Worm (Caenorhabditis elegans) whole organism, late embryonic: ENCODE data around the gene ttr-24.

Experiments used
- C08G9.2 ChIP-seq: sonication (generic microtip); optimal IDR thresholded peaks from 2 replicates; lab custom pipeline; 2016; ENCODE audit warnings: mild to moderate bottlenecking, missing genetic modification characterization, moderate library complexity, missing compliant biosample characterization
- C38D4.7 ChIP-seq: fragments of 200-800 bp; sonication (Bioruptor generic); optimal IDR thresholded peaks from 2 replicates; lab custom pipeline; 2018; ENCODE audit warnings: mild to moderate bottlenecking, missing genetic modification characterization, moderate library complexity, missing compliant biosample characterization
- K02D7.2 ChIP-seq: sonication (generic microtip); optimal IDR thresholded peaks from 2 replicates; lab custom pipeline; 2017; ENCODE audit warnings: mild to moderate bottlenecking, missing genetic modification characterization, missing compliant biosample characterization
- ceh-14 ChIP-seq: sonication (generic microtip); optimal IDR thresholded peaks from 2 replicates; lab custom pipeline; 2016; ENCODE audit warnings: missing genotype, missing genetic modification characterization, missing compliant biosample characterization
- ceh-19 ChIP-seq: fragments of 200-800 bp; sonication (Bioruptor generic); optimal IDR thresholded peaks from 2 replicates; lab custom pipeline; 2018; ENCODE audit warnings: mild to moderate bottlenecking, missing genetic modification characterization, missing compliant biosample characterization
- ceh-2 ChIP-seq: sonication (generic microtip); optimal IDR thresholded peaks from 2 replicates; lab custom pipeline; 2016; ENCODE audit warnings: missing genotype, missing genetic modification characterization, missing compliant biosample characterization
- ceh-22 ChIP-seq: sonication (generic microtip); optimal IDR thresholded peaks from 2 replicates; lab custom pipeline; 2017; ENCODE audit warnings: missing biosample characterization, missing genetic modification characterization
- ceh-24 ChIP-seq: sonication (generic microtip); optimal IDR thresholded peaks from 2 replicates; lab custom pipeline; 2016; ENCODE audit warnings: mild to moderate bottlenecking, missing genetic modification characterization, missing compliant biosample characterization
- ceh-34 ChIP-seq: sonication (generic microtip); optimal IDR thresholded peaks from 2 replicates; lab custom pipeline; 2016; ENCODE audit warnings: mild to moderate bottlenecking, missing genetic modification characterization, missing compliant biosample characterization
- ceh-48 ChIP-seq: sonication (generic microtip); optimal IDR thresholded peaks from 2 replicates; lab custom pipeline; 2016; ENCODE audit warnings: missing genetic modification characterization, inconsistent platforms, missing compliant biosample characterization
- ceh-6 ChIP-seq: fragments of 200-800 bp; sonication (Bioruptor generic); optimal IDR thresholded peaks from 2 replicates; lab custom pipeline; 2018; ENCODE audit warnings: mild to moderate bottlenecking, missing genetic modification characterization, missing compliant biosample characterization
- ceh-9 ChIP-seq: sonication (generic microtip); optimal IDR thresholded peaks from 2 replicates; lab custom pipeline; 2016; ENCODE audit warnings: mild to moderate bottlenecking, missing genetic modification characterization, inconsistent platforms, missing compliant biosample characterization
- che-1 ChIP-seq: sonication (generic microtip); optimal IDR thresholded peaks from 2 replicates; lab custom pipeline; 2016; ENCODE audit warnings: mild to moderate bottlenecking, missing genetic modification characterization, missing compliant biosample characterization
- dve-1 ChIP-seq: sonication (generic microtip); optimal IDR thresholded peaks from 2 replicates; lab custom pipeline; 2017; ENCODE audit warnings: antibody characterized with exemption, mild to moderate bottlenecking, missing genetic modification characterization, missing compliant biosample characterization
- elt-2 ChIP-seq: sonication (generic microtip); optimal IDR thresholded peaks from 2 replicates; lab custom pipeline; 2016; ENCODE audit warnings: missing genetic modification reagents, missing genetic modification characterization, missing compliant biosample characterization
- elt-4 ChIP-seq: sonication (generic microtip); optimal IDR thresholded peaks from 2 replicates; lab custom pipeline; 2016; ENCODE audit warnings: missing genetic modification characterization, missing compliant biosample characterization
- fkh-10 ChIP-seq: fragments of 150-350 bp; optimal IDR thresholded peaks from 2 replicates; lab custom pipeline; 2014; ENCODE audit warnings: missing biosample characterization, missing genetic modification reagents, missing genetic modification characterization
- gmeb-2 ChIP-seq: sonication (generic microtip); optimal IDR thresholded peaks from 2 replicates; lab custom pipeline; 2016; ENCODE audit warnings: missing genetic modification characterization, inconsistent platforms, missing compliant biosample characterization
- hlh-13 ChIP-seq: fragments of 200-800 bp; sonication (Bioruptor generic); optimal IDR thresholded peaks from 2 replicates; lab custom pipeline; 2018; ENCODE audit warnings: mild to moderate bottlenecking, missing genetic modification characterization, missing compliant biosample characterization
- hlh-15 ChIP-seq: sonication (generic microtip); optimal IDR thresholded peaks from 2 replicates; lab custom pipeline; 2016; ENCODE audit warnings: missing genetic modification characterization, missing compliant biosample characterization
- hlh-30 ChIP-seq: sonication (generic microtip); optimal IDR thresholded peaks from 2 replicates; lab custom pipeline; 2017; ENCODE audit warnings: antibody characterized with exemption, missing genetic modification characterization, missing compliant biosample characterization; ENCODE audit not compliant: insufficient read depth
- nfya-1 ChIP-seq: sonication (generic microtip); optimal IDR thresholded peaks from 2 replicates; lab custom pipeline; 2017; ENCODE audit warnings: missing genetic modification characterization, mild to moderate bottlenecking, missing compliant biosample characterization, antibody characterized with exemption, moderate library complexity
- nhr-11 ChIP-seq: fragments of 150-350 bp; optimal IDR thresholded peaks from 2 replicates; lab custom pipeline; 2014; ENCODE audit warnings: missing biosample characterization, missing genetic modification characterization
- pqm-1 ChIP-seq: sonication (generic microtip); optimal IDR thresholded peaks from 2 replicates; lab custom pipeline; 2016; ENCODE audit warnings: missing genetic modification characterization, missing compliant biosample characterization
- rnt-1 ChIP-seq: sonication (generic microtip); optimal IDR thresholded peaks from 2 replicates; lab custom pipeline; 2016; ENCODE audit warnings: missing genetic modification characterization, missing compliant biosample characterization
- sox-2 ChIP-seq: fragments of 200-800 bp; sonication (Bioruptor generic); IDR thresholded peaks from 2 replicates; pipeline ENCODE4 v1.3.6; 2022; ENCODE audit warnings: missing genetic modification reagents, missing genetic modification characterization, missing compliant biosample characterization
- syd-9 ChIP-seq: sonication (generic microtip); optimal IDR thresholded peaks from 2 replicates; lab custom pipeline; 2016; ENCODE audit warnings: mild to moderate bottlenecking, missing genetic modification characterization, moderate library complexity, missing compliant biosample characterization
- tbx-2 ChIP-seq: sonication (generic microtip); optimal IDR thresholded peaks from 2 replicates; lab custom pipeline; 2016; ENCODE audit warnings: missing genetic modification characterization, missing compliant biosample characterization
- tbx-7 ChIP-seq: sonication (generic microtip); optimal IDR thresholded peaks from 2 replicates; lab custom pipeline; 2016; ENCODE audit warnings: missing genotype, missing genetic modification characterization, missing compliant biosample characterization
- ttx-3 ChIP-seq: sonication (generic microtip); optimal IDR thresholded peaks from 2 replicates; lab custom pipeline; 2016; ENCODE audit warnings: missing genetic modification reagents, missing genetic modification characterization, missing compliant biosample characterization
- unc-42 ChIP-seq: sonication (generic microtip); optimal IDR thresholded peaks from 2 replicates; lab custom pipeline; 2016; ENCODE audit warnings: missing genotype, missing genetic modification characterization, missing compliant biosample characterization
- zip-5 ChIP-seq: sonication (generic microtip); optimal IDR thresholded peaks from 2 replicates; lab custom pipeline; 2016; ENCODE audit warnings: missing genetic modification characterization, missing compliant biosample characterization

Gene ttr-24

DNA sequence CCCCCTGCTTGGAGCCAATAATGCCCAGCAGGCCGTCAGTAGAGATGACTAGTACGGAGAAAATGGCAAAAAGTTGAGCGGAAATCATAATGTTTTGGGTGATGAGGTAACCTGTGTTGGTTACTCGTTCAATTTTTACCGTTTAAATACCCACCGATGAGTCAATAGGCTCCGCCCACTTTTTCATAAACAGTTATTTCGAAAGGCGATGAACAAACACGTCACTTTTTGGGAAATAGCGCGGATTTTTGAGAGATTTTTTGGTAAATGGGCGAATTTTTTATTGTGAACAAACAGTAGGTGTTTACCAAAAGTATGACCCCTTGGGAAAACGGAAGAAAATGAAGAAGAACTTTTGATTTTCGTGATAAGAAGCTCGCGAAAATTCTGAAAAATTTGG is 3.7 kb upstream of the ttr-24 start, which contains the start of gene ttr-26 (continued):
- TF ChIP-seq ttx-3 (tag; lab: Kevin White, UChicago) (no peak), syd-9 (tag; lab: Kevin White, UChicago) (no peak), K02D7.2 (tag; lab: Kevin White, UChicago) (no peak)

DNA sequence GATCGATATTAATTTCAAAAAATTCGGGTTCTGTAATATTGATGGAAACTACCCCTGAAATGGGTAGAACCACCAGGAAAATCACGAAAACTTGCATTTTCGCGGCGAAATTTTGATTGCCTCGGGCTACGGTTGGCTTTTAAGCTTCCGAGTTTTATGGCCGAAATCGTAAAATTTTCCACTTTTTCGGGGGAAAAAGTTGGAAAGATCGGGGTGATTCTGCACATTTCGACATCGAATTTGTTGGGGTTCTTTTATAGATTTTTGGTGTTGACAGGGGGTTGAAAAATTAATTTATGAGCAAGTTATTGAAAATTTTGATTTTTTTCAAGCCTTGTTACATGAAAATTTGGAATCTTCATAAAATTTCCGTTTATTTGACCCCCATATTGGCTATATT is 2.7 kb downstream of the ttr-24 start, which contains the start of gene Y51A2D.8:
TSS of gene Y51A2D.8 (minus strand) at position 101 of the 400 bp plus-strand sequence.
- TF ChIP-seq syd-9 (tag; lab: Kevin White, UChicago) (no peak), zip-5 (tag; lab: Kevin White, UChicago) (no peak), nfya-1 (tag; lab: Kevin White, UChicago) (no peak), gmeb-2 (tag; lab: Kevin White, UChicago) (no peak)

DNA sequence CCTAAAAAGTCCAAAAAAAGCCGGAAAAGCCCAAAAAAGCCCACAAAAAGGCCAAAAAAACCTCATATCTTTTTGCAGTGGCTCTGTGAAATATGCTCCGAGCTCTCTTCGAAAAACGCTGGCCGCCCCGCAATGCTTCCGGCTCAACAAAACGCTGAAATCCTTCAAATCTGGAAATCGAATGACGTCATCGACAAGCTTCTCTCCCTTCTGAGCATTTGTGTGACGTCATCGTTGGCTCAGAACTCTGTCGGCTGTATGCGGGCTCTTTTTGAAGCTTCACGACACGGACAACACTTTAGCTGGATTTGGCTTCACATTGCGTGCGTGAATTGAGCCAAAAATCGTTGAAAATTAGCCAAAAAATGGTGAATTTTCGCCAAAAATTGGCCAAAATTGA is 20.4 kb downstream of the ttr-24 start:
- TF ChIP-seq ceh-14 (tag; lab: Kevin White, UChicago) (no peak), ceh-22 (no peak), C38D4.7 (GFP tag; lab: Kevin White, UChicago) (no peak), tbx-7 (tag; lab: Kevin White, UChicago) (no peak), tbx-2 (tag; lab: Kevin White, UChicago) (no peak), ttx-3 (tag; lab: Kevin White, UChicago) (no peak), hlh-30 (tag; lab: Kevin White, UChicago) (no peak), hlh-15 (tag; lab: Kevin White, UChicago) (no peak), ceh-19 (no peak), pqm-1 (tag; lab: Kevin White, UChicago) (no peak), ceh-6 (GFP tag; lab: Kevin White, UChicago) (no peak), sox-2 (GFP tag; lab: Robert Waterston, UW) (no peak), elt-4 (tag; lab: Kevin White, UChicago) (no peak), C08G9.2 (tag; lab: Kevin White, UChicago) (no peak), ceh-34 (tag; lab: Kevin White, UChicago) (no peak), che-1 (no peak)

DNA sequence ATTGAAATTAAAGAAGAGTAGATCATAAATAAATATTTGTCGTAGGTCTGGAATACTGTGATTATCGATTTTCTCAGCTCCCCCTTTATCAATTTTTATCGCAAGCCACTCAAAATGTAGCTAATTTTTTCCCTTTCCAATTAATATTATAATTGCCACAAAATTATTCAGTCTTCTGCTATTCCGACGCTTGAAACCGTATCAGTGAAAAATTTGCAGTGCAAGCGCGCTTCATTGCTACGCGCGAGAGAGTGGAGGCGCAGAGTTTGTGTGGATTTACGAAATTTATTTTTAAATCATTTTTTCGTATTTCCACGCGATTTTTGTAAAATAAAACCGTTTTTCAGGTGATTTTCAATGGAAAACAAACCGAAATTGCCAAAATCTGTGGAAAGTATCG is 22.8 kb downstream of the ttr-24 start, which contains the start of gene ints-5:
TSS of gene ints-5 (plus strand) at position 348 of the 400 bp plus-strand sequence.
- TF ChIP-seq ceh-24 (tag; lab: Kevin White, UChicago) (no peak), nfya-1 (tag; lab: Kevin White, UChicago) (peak; percentile 16)

DNA sequence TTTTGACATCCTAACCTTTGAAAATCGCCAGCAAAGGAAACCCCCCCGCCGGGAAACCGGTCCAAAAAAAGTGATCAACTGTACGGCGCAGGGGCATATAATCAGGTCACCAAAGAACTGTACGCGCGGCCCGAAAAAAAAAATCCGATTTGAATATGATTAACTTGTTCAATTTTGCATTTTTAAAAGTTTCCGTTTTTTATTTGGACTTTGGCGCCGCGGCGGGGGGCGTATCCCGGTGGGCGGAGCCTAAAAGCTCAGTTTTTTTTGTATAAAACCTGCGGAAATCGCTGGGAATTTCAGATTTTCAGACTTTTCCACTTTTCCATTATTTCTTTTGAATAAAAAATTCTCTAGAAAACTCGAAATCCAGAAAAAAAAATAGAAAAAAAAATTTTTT is 32.0 kb downstream of the ttr-24 start, which contains the start of gene hmit-1.2:
TSS of gene hmit-1.2 (plus strand) at position 301 of the 400 bp plus-strand sequence.
- TF ChIP-seq hlh-13 (GFP tag; lab: Kevin White, UChicago) (no peak), ceh-48 (tag; lab: Kevin White, UChicago) (no peak), unc-42 (tag; lab: Kevin White, UChicago) (no peak)
- TF ChIP-seq, all 69 proteins: peak for 0

DNA sequence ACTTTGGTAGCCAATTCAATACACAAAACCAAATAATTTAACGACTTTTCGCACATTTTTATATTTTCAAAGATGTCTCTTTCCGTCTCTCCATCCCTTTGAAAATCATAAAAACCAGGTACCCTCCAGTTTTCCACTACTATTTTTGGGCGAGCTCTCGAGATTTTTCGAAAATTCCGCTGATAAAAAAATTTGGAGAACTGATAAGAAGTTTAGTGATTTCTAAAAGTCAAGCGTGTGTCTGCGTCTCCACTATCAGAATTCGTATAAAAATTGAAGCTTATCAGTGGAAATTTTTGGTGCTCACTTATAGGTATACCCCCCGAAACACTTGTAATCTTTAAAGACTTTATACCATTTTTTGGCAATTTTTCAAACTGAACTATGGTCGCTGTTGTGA is 39.9 kb downstream of the ttr-24 start, which contains the start of gene hmit-1.1:
TSS of gene hmit-1.1 (plus strand) at position 294 of the 400 bp plus-strand sequence.
- no peak for TF ChIP-seq ceh-9 (tag; lab: Kevin White, UChicago)
- TF ChIP-seq rnt-1: no peak
- peak; percentile 2 for TF ChIP-seq pqm-1 (tag; lab: Kevin White, UChicago)
- TF ChIP-seq hlh-13 (GFP tag; lab: Kevin White, UChicago): no peak
- TF ChIP-seq dve-1: no peak
- peak; percentile 71 for TF ChIP-seq elt-2 (tag; lab: Kevin White, UChicago)

DNA sequence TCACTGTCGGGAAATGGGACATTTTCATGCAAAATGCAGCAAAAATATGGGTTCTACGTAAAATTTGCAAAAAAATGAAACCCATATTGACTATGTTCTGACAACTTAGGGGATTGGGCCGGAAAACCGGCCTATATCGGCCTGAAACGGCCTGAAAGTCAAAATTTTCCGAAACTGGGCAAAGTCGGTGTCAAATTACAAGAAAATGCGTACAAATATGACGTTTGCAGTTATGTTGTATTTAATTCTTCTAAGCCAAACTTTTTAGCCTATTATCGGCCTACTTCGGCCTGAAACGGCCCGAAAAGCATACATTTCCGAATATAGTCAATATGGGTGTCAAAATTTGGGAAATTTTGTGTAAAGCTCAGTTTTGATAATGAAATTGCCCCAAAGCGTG is 44.6 kb downstream of the ttr-24 start:
- TF ChIP-seq unc-42 (tag; lab: Kevin White, UChicago): no peak
- TF ChIP-seq nhr-11: no peak
- no peak for TF ChIP-seq fkh-10 (GFP tag; lab: Kevin White, UChicago)
- no peak for TF ChIP-seq ceh-2 (tag; lab: Kevin White, UChicago)
- TF ChIP-seq ceh-48 (tag; lab: Kevin White, UChicago): no peak
